Fruit fly (Drosophila melanogaster) whole organism, embryonic: ENCODE data around the gene LeuRS-m.

Experiments used
- ATbp ChIP-seq: fragments of 200-800 bp; sonication (Bioruptor generic); optimal IDR thresholded peaks from 2 replicates; lab custom pipeline; 2017; ENCODE audit warnings: missing biosample characterization, mild to moderate bottlenecking, missing genetic modification characterization, missing genetic modification reagents
- B-H1 ChIP-seq: fragments of 200-800 bp; sonication (Bioruptor generic); IDR thresholded peaks from 3 replicates; pipeline ENCODE4 v1.3.6; 2022; ENCODE audit warnings: missing biosample characterization, missing genetic modification characterization
- CG10321 ChIP-seq: fragments of 200-800 bp; sonication (Bioruptor generic); IDR thresholded peaks from 2 replicates; pipeline ENCODE4 v1.3.6; 2022; ENCODE audit warnings: missing biosample characterization, missing genetic modification characterization
- CG10462 ChIP-seq: fragments of 200-800 bp; sonication (Bioruptor generic); optimal IDR thresholded peaks from 2 replicates; lab custom pipeline; 2016; ENCODE audit warnings: missing biosample characterization, missing genetic modification characterization
- CG11398 ChIP-seq: fragments of 200-800 bp; sonication (Bioruptor generic); optimal IDR thresholded peaks from 2 replicates; lab custom pipeline; 2016; ENCODE audit warnings: missing biosample characterization, missing genetic modification characterization
- CG11696 ChIP-seq: fragments of 200-800 bp; sonication (Bioruptor generic); IDR thresholded peaks from 2 replicates; pipeline ENCODE4 v1.3.6; 2022; ENCODE audit warnings: missing biosample characterization, missing genetic modification characterization
- CG12104 ChIP-seq: fragments of 200-800 bp; sonication (Bioruptor generic); optimal IDR thresholded peaks from 3 replicates; lab custom pipeline; 2016; ENCODE audit warnings: missing biosample characterization, missing genetic modification characterization
- CG12155 ChIP-seq: fragments of 200-800 bp; sonication (Bioruptor generic); optimal IDR thresholded peaks from 3 replicates; lab custom pipeline; 2016; ENCODE audit warnings: missing biosample characterization, missing genetic modification characterization
- CG12236 ChIP-seq: fragments of 200-800 bp; sonication (Bioruptor generic); optimal IDR thresholded peaks from 2 replicates; lab custom pipeline; 2016; ENCODE audit warnings: missing biosample characterization, missing genetic modification characterization
- CG13123 ChIP-seq: fragments of 200-800 bp; sonication (Bioruptor generic); optimal IDR thresholded peaks from 2 replicates; lab custom pipeline; 2016; ENCODE audit warnings: missing biosample characterization, missing genetic modification characterization
- CG14667 ChIP-seq: fragments of 200-800 bp; sonication (Bioruptor generic); IDR thresholded peaks from 2 replicates; pipeline ENCODE4 v1.3.6; 2022; ENCODE audit warnings: missing biosample characterization, missing genetic modification characterization
- CG15601 ChIP-seq: fragments of 200-800 bp; sonication (Bioruptor generic); optimal IDR thresholded peaks from 3 replicates; lab custom pipeline; 2019; ENCODE audit warnings: missing biosample characterization, mild to moderate bottlenecking, missing genetic modification characterization, moderate library complexity
- CG1603 ChIP-seq: fragments of 200-800 bp; sonication (Bioruptor generic); optimal IDR thresholded peaks from 2 replicates; lab custom pipeline; 2019; ENCODE audit warnings: missing biosample characterization, mild to moderate bottlenecking, missing genetic modification characterization, moderate library complexity
- CG17829 ChIP-seq: fragments of 200-800 bp; optimal IDR thresholded peaks from 2 replicates; lab custom pipeline; 2019; ENCODE audit warnings: missing biosample characterization, mild to moderate bottlenecking, missing genetic modification characterization, moderate library complexity
- CG18011 ChIP-seq: fragments of 200-800 bp; sonication (Bioruptor generic); optimal IDR thresholded peaks from 2 replicates; lab custom pipeline; 2017; ENCODE audit warnings: missing biosample characterization, missing genetic modification characterization, mild to moderate bottlenecking, moderate library complexity, missing genotype
- CG2120 ChIP-seq: fragments of 200-800 bp; sonication (Bioruptor generic); optimal IDR thresholded peaks from 3 replicates; lab custom pipeline; 2016; ENCODE audit warnings: missing biosample characterization, missing genetic modification characterization
- CG31224 ChIP-seq: fragments of 200-800 bp; sonication (Bioruptor generic); IDR thresholded peaks from 2 replicates; pipeline ENCODE4 v1.3.6; 2022; ENCODE audit warnings: missing biosample characterization, missing genetic modification characterization
- CG31365 ChIP-seq: fragments of 200-800 bp; sonication (Bioruptor generic); optimal IDR thresholded peaks from 2 replicates; lab custom pipeline; 2018; ENCODE audit warnings: missing biosample characterization, mild to moderate bottlenecking, missing genetic modification characterization
- CG43689 ChIP-seq: fragments of 200-800 bp; sonication (Bioruptor generic); IDR thresholded peaks from 2 replicates; pipeline ENCODE4 v1.3.6; 2022; ENCODE audit warnings: missing biosample characterization, missing genetic modification characterization
- CG4424 ChIP-seq: fragments of 200-800 bp; sonication (Bioruptor generic); optimal IDR thresholded peaks from 3 replicates; lab custom pipeline; 2016; ENCODE audit warnings: missing biosample characterization, missing genetic modification characterization
- CG7786 ChIP-seq: fragments of 200-800 bp; sonication (Bioruptor generic); optimal IDR thresholded peaks from 2 replicates; lab custom pipeline; 2016; ENCODE audit warnings: missing biosample characterization, missing genetic modification characterization
- CG9215 ChIP-seq: fragments of 200-800 bp; sonication (Bioruptor generic); IDR thresholded peaks from 2 replicates; pipeline ENCODE4 v1.3.6; 2022; ENCODE audit warnings: missing biosample characterization, missing genetic modification characterization
- D19B ChIP-seq: fragments of 200-800 bp; sonication (Bioruptor generic); optimal IDR thresholded peaks from 2 replicates; lab custom pipeline; 2017; ENCODE audit warnings: missing biosample characterization, mild to moderate bottlenecking, missing genetic modification characterization
- Dad ChIP-seq: fragments of 200-800 bp; sonication (Bioruptor generic); optimal IDR thresholded peaks from 3 replicates; lab custom pipeline; 2016; ENCODE audit warnings: missing biosample characterization, missing genetic modification characterization
- Dbx ChIP-seq: fragments of 200-800 bp; sonication (Bioruptor generic); IDR thresholded peaks from 3 replicates; pipeline ENCODE4 v1.3.6; 2022; ENCODE audit warnings: missing biosample characterization, missing genetic modification characterization
- Deaf1 ChIP-seq: fragments of 200-800 bp; optimal IDR thresholded peaks from 3 replicates; lab custom pipeline; 2019; ENCODE audit warnings: missing biosample characterization, mild to moderate bottlenecking, missing genetic modification characterization, moderate library complexity
- Doc3 ChIP-seq: fragments of 200-800 bp; sonication (Bioruptor generic); IDR thresholded peaks from 3 replicates; pipeline ENCODE4 v1.3.6; 2022; ENCODE audit warnings: missing biosample characterization, missing genetic modification characterization; ENCODE audit not compliant: partially characterized antibody
- Drgx ChIP-seq: fragments of 200-800 bp; sonication (Bioruptor generic); IDR thresholded peaks from 2 replicates; pipeline ENCODE4 v1.3.6; 2022; ENCODE audit warnings: missing biosample characterization, missing genetic modification characterization
- Elba2 ChIP-seq: fragments of 200-800 bp; sonication (Bioruptor generic); optimal IDR thresholded peaks from 3 replicates; lab custom pipeline; 2016; ENCODE audit warnings: missing biosample characterization, missing genetic modification characterization
- H2.0 ChIP-seq: fragments of 200-800 bp; sonication (Bioruptor generic); IDR thresholded peaks from 2 replicates; pipeline ENCODE4 v1.3.6; 2022; ENCODE audit warnings: missing biosample characterization, missing genetic modification characterization
- HLH4C ChIP-seq: fragments of 200-800 bp; sonication (Bioruptor generic); IDR thresholded peaks from 3 replicates; pipeline ENCODE4 v1.3.6; 2022; ENCODE audit warnings: missing biosample characterization, missing genetic modification characterization; ENCODE audit not compliant: partially characterized antibody
- Kr ChIP-seq: fragments of 200-800 bp; sonication (Bioruptor generic); optimal IDR thresholded peaks from 2 replicates; lab custom pipeline; 2017; ENCODE audit warnings: missing biosample characterization, mild to moderate bottlenecking, missing genetic modification characterization
- Lpt ChIP-seq: fragments of >200 bp; optimal IDR thresholded peaks from 2 replicates; lab custom pipeline; 2018; ENCODE audit warnings: missing biosample characterization, missing genetic modification characterization
- Mad ChIP-seq: fragments of 200-800 bp; sonication (Bioruptor generic); optimal IDR thresholded peaks from 2 replicates; lab custom pipeline; 2016; ENCODE audit warnings: missing biosample characterization, missing genetic modification characterization
- Mrtf ChIP-seq: fragments of 200-800 bp; sonication (Bioruptor generic); IDR thresholded peaks from 3 replicates; pipeline ENCODE4 v1.3.6; 2022; ENCODE audit warnings: missing biosample characterization, missing genetic modification characterization
- Opbp ChIP-seq: fragments of 200-800 bp; sonication (Bioruptor generic); IDR thresholded peaks from 3 replicates; pipeline ENCODE4 v1.3.6; 2022; ENCODE audit warnings: missing biosample characterization, missing genetic modification characterization; ENCODE audit not compliant: partially characterized antibody
- Optix ChIP-seq: fragments of 200-800 bp; sonication (Bioruptor generic); IDR thresholded peaks from 3 replicates; pipeline ENCODE4 v1.3.6; 2022; ENCODE audit warnings: missing biosample characterization, missing genetic modification characterization
- Sox100B ChIP-seq: fragments of 200-800 bp; sonication (Bioruptor generic); optimal IDR thresholded peaks from 3 replicates; lab custom pipeline; 2018; ENCODE audit warnings: missing biosample characterization, mild to moderate bottlenecking, missing genetic modification characterization
- Spps ChIP-seq: fragments of 200-800 bp; sonication (Bioruptor generic); optimal IDR thresholded peaks from 2 replicates; lab custom pipeline; 2018; ENCODE audit warnings: missing biosample characterization, mild to moderate bottlenecking, missing genetic modification characterization
- ap ChIP-seq: fragments of 200-800 bp; sonication (Bioruptor generic); IDR thresholded peaks from 2 replicates; pipeline ENCODE4 v1.3.6; 2022; ENCODE audit warnings: missing biosample characterization, missing genetic modification characterization
- eve ChIP-seq, 2 experiments: fragments of >200 bp; optimal IDR thresholded peaks; 2 replicates each; lab custom pipeline; 2017; ENCODE audit warnings: missing biosample characterization in 2 of 2, missing genetic modification characterization in 2 of 2
- fd3F ChIP-seq: fragments of 200-800 bp; sonication (Bioruptor generic); optimal IDR thresholded peaks from 2 replicates; lab custom pipeline; 2018; ENCODE audit warnings: missing biosample characterization, mild to moderate bottlenecking, missing genetic modification characterization, moderate library complexity
- gro ChIP-seq: fragments of 200-800 bp; sonication (Bioruptor generic); optimal IDR thresholded peaks from 2 replicates; lab custom pipeline; 2016; ENCODE audit warnings: missing biosample characterization, missing genetic modification characterization
- ken ChIP-seq: fragments of 200-800 bp; sonication (Bioruptor generic); IDR thresholded peaks from 3 replicates; pipeline ENCODE4 v1.3.6; 2022; ENCODE audit warnings: missing biosample characterization, missing genetic modification characterization
- lilli ChIP-seq: fragments of 200-800 bp; sonication (Bioruptor generic); optimal IDR thresholded peaks from 3 replicates; lab custom pipeline; 2016; ENCODE audit warnings: missing biosample characterization, missing genetic modification characterization
- pb ChIP-seq: fragments of 200-800 bp; sonication (Bioruptor generic); optimal IDR thresholded peaks from 3 replicates; lab custom pipeline; 2016; ENCODE audit warnings: missing biosample characterization, missing genetic modification characterization
- pzg ChIP-seq: fragments of 200-800 bp; sonication (Bioruptor generic); optimal IDR thresholded peaks from 3 replicates; lab custom pipeline; 2018; ENCODE audit warnings: missing biosample characterization, mild to moderate bottlenecking, missing genetic modification characterization, moderate library complexity
- sd ChIP-seq: fragments of 200-800 bp; sonication (Bioruptor generic); optimal IDR thresholded peaks from 3 replicates; lab custom pipeline; 2018; ENCODE audit warnings: missing biosample characterization, mild to moderate bottlenecking, missing genetic modification characterization, moderate library complexity
- sqz ChIP-seq: fragments of 200-800 bp; sonication (Bioruptor generic); optimal IDR thresholded peaks from 3 replicates; lab custom pipeline; 2018; ENCODE audit warnings: missing biosample characterization, mild to moderate bottlenecking, missing genetic modification characterization
- stwl ChIP-seq: fragments of 200-800 bp; sonication (Bioruptor generic); optimal IDR thresholded peaks from 3 replicates; lab custom pipeline; 2018; ENCODE audit warnings: missing biosample characterization, mild to moderate bottlenecking, missing genetic modification characterization, moderate library complexity

Gene LeuRS-m

DNA sequence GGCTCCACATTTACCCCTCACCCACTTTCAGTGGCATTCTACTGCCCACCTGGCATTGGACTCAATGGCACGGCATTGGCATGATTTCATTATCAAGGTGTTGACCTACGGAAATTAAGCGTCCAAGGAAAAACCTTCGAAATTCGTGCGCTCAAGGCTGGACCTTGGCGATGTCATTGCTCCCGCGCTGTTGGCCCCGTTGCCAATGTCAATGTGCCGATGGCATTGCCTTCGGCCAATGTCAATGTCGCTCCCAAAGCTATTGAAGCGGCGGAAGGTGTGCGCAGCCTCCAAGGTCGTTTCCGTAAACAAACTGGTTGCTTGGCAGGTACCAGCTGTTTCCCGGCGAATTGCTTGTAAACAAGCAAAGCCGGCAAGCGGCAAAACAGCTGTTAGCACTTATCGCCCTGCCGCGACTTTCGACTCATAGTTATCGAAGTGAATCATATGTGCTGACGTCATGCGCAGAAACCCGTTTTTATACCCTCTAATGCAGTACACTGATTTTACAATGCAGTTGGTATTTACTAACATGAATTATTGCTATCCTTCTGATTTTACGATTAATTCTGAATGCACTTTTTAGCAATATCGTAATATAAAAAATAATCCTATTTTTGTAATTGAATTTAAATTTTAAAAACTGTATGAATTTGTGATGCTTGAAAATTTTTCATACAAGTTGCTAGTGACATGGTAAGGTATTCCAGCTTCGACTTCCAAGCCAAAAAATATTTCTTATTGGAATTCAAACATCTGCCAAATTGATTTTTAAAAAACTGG lies 1.1 kb upstream of the LeuRS-m start (continued):
- TF ChIP-seq Optix = peak; percentile 93
- peak; percentile 80 for TF ChIP-seq Elba2
- peak; percentile 97 for TF ChIP-seq CG2120 (GFP tag; lab: Kevin White, UChicago)
- peak; percentile 90 for TF ChIP-seq CG12104
- TF ChIP-seq lilli = peak; percentile 97
- peak; percentile 88 for TF ChIP-seq D19B (GFP tag; lab: Kevin White, UChicago)
- TF ChIP-seq CG43689 (GFP tag; lab: Robert Waterston, UW) = peak; percentile 88
- TF ChIP-seq CG10462 (GFP tag; lab: Kevin White, UChicago) = peak; percentile 94
- TF ChIP-seq CG12236 (GFP tag; lab: Kevin White, UChicago) = peak; percentile 80
- peak; percentile 96 for TF ChIP-seq B-H1 (GFP tag; lab: Robert Waterston, UW)
- peak; percentile 70 for TF ChIP-seq CG31365 (tag; lab: Kevin White, UChicago)
- TF ChIP-seq stwl = peak; percentile 68
- peak; percentile 87 for TF ChIP-seq Kr (GFP tag; lab: Kevin White, UChicago)
- peak; percentile 91 for TF ChIP-seq ken (GFP tag; lab: Robert Waterston, UW)
- TF ChIP-seq pzg (GFP tag; lab: Kevin White, UChicago) = peak; percentile 42
- TF ChIP-seq CG4424 = peak; percentile 94
- TF ChIP-seq CG31224 (GFP tag; lab: Robert Waterston, UW) = peak; percentile 93
- no peak for TF ChIP-seq eve (GFP tag; optimal IDR thresholded peaks at IDR 0.05; lab: Kevin White, UChicago)
- TF ChIP-seq CG18011 = peak; percentile 87
- TF ChIP-seq Deaf1 (tag; lab: Kevin White, UChicago) = peak; percentile 79
- peak; percentile 96 for TF ChIP-seq CG17829 (tag; lab: Kevin White, UChicago)
- no peak for TF ChIP-seq Sox100B
- TF ChIP-seq CG11696 (GFP tag; lab: Robert Waterston, UW) = peak; percentile 89
- TF ChIP-seq CG7786 (GFP tag; lab: Kevin White, UChicago) = peak; percentile 88
- peak; percentile 94 for TF ChIP-seq fd3F
- TF ChIP-seq H2.0 (GFP tag; lab: Robert Waterston, UW) = peak; percentile 97
- TF ChIP-seq Opbp (GFP tag; lab: Robert Waterston, UW) = peak; percentile 52; the same call in 2 of the 3 replicates
- peak; percentile 96 for TF ChIP-seq sd (tag; lab: Kevin White, UChicago)
- TF ChIP-seq Dad = peak; percentile 92
- peak; percentile 55 for TF ChIP-seq CG11398 (GFP tag; lab: Kevin White, UChicago)
- peak; percentile 93 for TF ChIP-seq Mad (GFP tag; lab: Kevin White, UChicago)
- TF ChIP-seq Drgx (GFP tag; lab: Robert Waterston, UW) = peak; percentile 95
- no peak for TF ChIP-seq CG12155
- no peak for TF ChIP-seq CG15601 (tag; lab: Kevin White, UChicago)
- TF ChIP-seq sqz (GFP tag; lab: Kevin White, UChicago) = no peak
- TF ChIP-seq CG10321 (GFP tag; lab: Robert Waterston, UW) = peak; percentile 82
- TF ChIP-seq pb (GFP tag; lab: Kevin White, UChicago) = peak; percentile 69
- TF ChIP-seq CG14667 (GFP tag; lab: Robert Waterston, UW) = peak; percentile 96
- TF ChIP-seq ATbp = peak; percentile 91
- peak; percentile 32; the same call in 1 of the 3 replicates for TF ChIP-seq HLH4C (GFP tag; lab: Robert Waterston, UW)
- peak; percentile 95 for TF ChIP-seq ap (GFP tag; lab: Robert Waterston, UW)
- TF ChIP-seq Spps (tag; lab: Kevin White, UChicago) = peak; percentile 76
- no peak for TF ChIP-seq gro (GFP tag; lab: Kevin White, UChicago)
- peak; percentile 95 for TF ChIP-seq Mrtf (GFP tag; lab: Robert Waterston, UW)
- TF ChIP-seq CG9215 (GFP tag; lab: Robert Waterston, UW) = peak; percentile 94
- TF ChIP-seq Doc3 = peak; percentile 61; the same call in 2 of the 3 replicates
- TF ChIP-seq CG1603 (tag; lab: Kevin White, UChicago) = no peak
- no peak for TF ChIP-seq Lpt
- TF ChIP-seq CG13123 (GFP tag; lab: Kevin White, UChicago) = no peak
- TF ChIP-seq Dbx (GFP tag; lab: Robert Waterston, UW) = peak; percentile 98
